Worm (Caenorhabditis elegans): ENCODE results near the gene Y57A10A.14.

The Y57A10A.14 gene

ce11 chrII:12199912-12200637 is 14.3 kb downstream of the Y57A10A.14 start, which contains the start of gene polg-1:
Gene polg-1 (minus strand): TSS chrII:12199962.
- TF ChIP-seq nhr-12 (tag; optimal IDR thresholded peaks at IDR 0.05) (no peak), nhr-25 (tag; optimal IDR thresholded peaks at IDR 0.05) (no peak), nhr-6 (tag; optimal IDR thresholded peaks at IDR 0.05) (no peak), lin-13 (GFP tag; optimal IDR thresholded peaks at IDR 0.05) (no peak), elt-3 (tag; optimal IDR thresholded peaks at IDR 0.05) (no peak), sma-9 (GFP tag; optimal IDR thresholded peaks at IDR 0.05) (no peak), sma-9 (tag; optimal IDR thresholded peaks at IDR 0.05) (no peak), ZK546.5 (tag; optimal IDR thresholded peaks at IDR 0.05) (no peak)

DNA sequence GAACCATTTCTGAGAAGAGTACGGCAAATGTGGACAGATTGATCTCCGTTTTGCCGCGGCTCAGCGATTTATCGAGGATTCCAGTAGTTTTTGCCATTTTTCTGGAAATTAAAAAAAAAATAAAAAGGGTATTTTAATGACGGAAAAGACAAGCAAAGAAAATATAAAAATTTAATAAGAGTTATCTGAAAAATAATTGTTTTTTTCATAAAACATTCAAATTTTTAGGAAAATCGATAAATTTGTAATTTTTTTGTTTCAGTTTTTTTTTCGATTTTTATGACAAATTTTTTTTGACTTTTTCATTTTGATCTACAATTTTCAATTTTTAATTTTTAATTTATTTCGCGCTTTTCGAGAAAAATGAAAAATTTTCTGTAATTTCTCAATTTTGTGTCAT is 16.5 kb downstream of the Y57A10A.14 start, which contains the start of gene trpp-5:
TSS of gene trpp-5 (minus strand) at position 101 of the 400 bp plus-strand sequence.
- TF ChIP-seq aly-2 (tag; optimal IDR thresholded peaks at IDR 0.05) (no peak), blmp-1 (tag; optimal IDR thresholded peaks at IDR 0.05; ENCODE audit: insufficient read depth) (no peak), lin-13 (GFP tag; optimal IDR thresholded peaks at IDR 0.05) (no peak), zag-1 (tag; optimal IDR thresholded peaks at IDR 0.05) (no peak), nhr-77 (tag; optimal IDR thresholded peaks at IDR 0.05) (no peak)

ce11 chrII:12202921-12203320 is 17.2 kb downstream of the Y57A10A.14 start, which contains the start of gene aqp-12:
Gene aqp-12 (plus strand): TSS chrII:12203221.
- no peak for TF ChIP-seq ceh-16 (tag; optimal IDR thresholded peaks at IDR 0.05)
- no peak for TF ChIP-seq nhr-237 (tag; optimal IDR thresholded peaks at IDR 0.05)
- no peak for TF ChIP-seq nhr-10 (tag; optimal IDR thresholded peaks at IDR 0.05)
- no peak for TF ChIP-seq lin-11 (tag; optimal IDR thresholded peaks at IDR 0.05)
- no peak for TF ChIP-seq nhr-129 (tag; optimal IDR thresholded peaks at IDR 0.05)
- no peak for TF ChIP-seq C34F6.9 (tag; optimal IDR thresholded peaks at IDR 0.05)
- TF ChIP-seq mdl-1 (tag; optimal IDR thresholded peaks at IDR 0.05): no peak
- no peak for TF ChIP-seq nhr-11 (tag; optimal IDR thresholded peaks at IDR 0.05)
- TF ChIP-seq F13H6.1 (tag; optimal IDR thresholded peaks at IDR 0.05): no peak
- TF ChIP-seq lin-39 (tag; optimal IDR thresholded peaks at IDR 0.05): no peak
- TF ChIP-seq peb-1 (tag; optimal IDR thresholded peaks at IDR 0.05): no peak
- no peak for TF ChIP-seq elt-3 (tag; optimal IDR thresholded peaks at IDR 0.05)
- no peak for TF ChIP-seq R02D3.7 (tag; optimal IDR thresholded peaks at IDR 0.05)
- no peak for TF ChIP-seq fos-1 (tag; optimal IDR thresholded peaks at IDR 0.05)
- no peak for TF ChIP-seq lin-13 (GFP tag; optimal IDR thresholded peaks at IDR 0.05)
- TF ChIP-seq aly-2 (tag; optimal IDR thresholded peaks at IDR 0.05): no peak
- no peak for TF ChIP-seq ztf-4 (tag; optimal IDR thresholded peaks at IDR 0.05)
- no peak for TF ChIP-seq Y55F3AM.14 (GFP tag; optimal IDR thresholded peaks at IDR 0.05)

DNA sequence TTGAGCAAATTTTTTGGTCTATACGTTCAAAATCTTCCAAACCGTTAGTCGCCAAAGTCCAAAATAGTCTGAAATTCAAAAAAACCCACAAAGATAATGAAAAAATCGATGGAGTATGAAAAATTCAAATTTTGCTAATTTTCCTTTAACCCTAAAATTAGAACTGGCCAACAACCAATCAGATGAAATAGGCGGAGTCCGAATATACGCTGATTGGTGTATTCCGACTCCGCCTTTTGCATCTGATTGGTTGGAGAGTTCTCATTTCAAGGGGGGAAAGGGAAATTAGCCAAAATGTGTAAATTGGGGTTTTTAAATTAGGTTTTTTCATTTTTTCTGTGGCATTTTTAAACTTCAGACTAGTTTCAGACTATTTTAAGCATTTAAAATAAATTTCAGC is 18.9 kb downstream of the Y57A10A.14 start:
- TF ChIP-seq mbf-1 (tag; optimal IDR thresholded peaks at IDR 0.05): no peak
- no peak for TF ChIP-seq nhr-21 (tag; optimal IDR thresholded peaks at IDR 0.05)
- no peak for TF ChIP-seq F13H6.1 (tag; optimal IDR thresholded peaks at IDR 0.05)
- TF ChIP-seq snpc-4 (tag; optimal IDR thresholded peaks at IDR 0.05): no peak
- no peak for TF ChIP-seq unc-62 (GFP tag; optimal IDR thresholded peaks at IDR 0.05)
- TF ChIP-seq mab-5 (tag; optimal IDR thresholded peaks at IDR 0.05): no peak
- no peak for TF ChIP-seq sma-3 (GFP tag; optimal IDR thresholded peaks at IDR 0.05)
- no peak for TF ChIP-seq elt-1 (tag; optimal IDR thresholded peaks at IDR 0.05)
- no peak for TF ChIP-seq nhr-129 (tag; optimal IDR thresholded peaks at IDR 0.05)
- TF ChIP-seq lin-13 (GFP tag; optimal IDR thresholded peaks at IDR 0.05): no peak
- TF ChIP-seq sem-4 (tag; optimal IDR thresholded peaks at IDR 0.05): no peak
- no peak for TF ChIP-seq aly-2 (tag; optimal IDR thresholded peaks at IDR 0.05)
- no peak for TF ChIP-seq nhr-25 (tag; optimal IDR thresholded peaks at IDR 0.05)
- TF ChIP-seq unc-55 (GFP tag; optimal IDR thresholded peaks at IDR 0.05): no peak
- no peak for TF ChIP-seq peb-1 (tag; optimal IDR thresholded peaks at IDR 0.05)
- TF ChIP-seq nhr-6 (tag; optimal IDR thresholded peaks at IDR 0.05): no peak

DNA sequence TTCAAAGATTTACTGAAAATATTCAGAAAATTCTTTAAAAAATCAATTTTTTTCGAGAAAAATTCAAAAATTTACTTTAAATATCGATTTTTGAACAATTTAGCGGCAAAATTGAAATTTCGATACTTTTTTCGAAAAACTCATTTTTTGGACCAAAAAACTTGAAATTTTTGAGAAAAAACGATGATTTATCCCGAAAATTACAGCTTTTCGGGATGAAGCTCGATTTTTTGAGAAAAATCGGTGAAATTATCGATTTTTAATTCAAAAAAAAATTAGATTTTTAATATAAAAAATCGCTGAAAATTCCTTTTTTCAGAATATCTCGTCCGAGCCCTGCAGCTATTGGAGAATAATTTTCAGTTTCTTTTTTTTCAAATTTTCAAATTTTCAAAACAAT is 23.0 kb downstream of the Y57A10A.14 start:
- TF ChIP-seq lin-13 (GFP tag; optimal IDR thresholded peaks at IDR 0.05) (no peak), unc-39 (tag; optimal IDR thresholded peaks at IDR 0.05) (no peak), nhr-23 (tag; optimal IDR thresholded peaks at IDR 0.05) (no peak), blmp-1 (tag; optimal IDR thresholded peaks at IDR 0.05; ENCODE audit: insufficient read depth) (no peak), nhr-237 (tag; optimal IDR thresholded peaks at IDR 0.05) (no peak), nhr-11 (tag; optimal IDR thresholded peaks at IDR 0.05) (no peak), mbf-1 (tag; optimal IDR thresholded peaks at IDR 0.05) (no peak), R02D3.7 (tag; optimal IDR thresholded peaks at IDR 0.05) (no peak), nhr-25 (tag; optimal IDR thresholded peaks at IDR 0.05) (no peak), fos-1 (tag; optimal IDR thresholded peaks at IDR 0.05) (no peak), lsy-2 (tag; optimal IDR thresholded peaks at IDR 0.05) (no peak), lin-11 (tag; optimal IDR thresholded peaks at IDR 0.05) (no peak), sma-9 (GFP tag; optimal IDR thresholded peaks at IDR 0.05) (no peak), sma-9 (tag; optimal IDR thresholded peaks at IDR 0.05) (no peak)
